Worm (Caenorhabditis elegans) whole organism, early embryonic: Measurements from ENCODE around the gene Y38H8A.4.
"Not testable (repeated sequence)": the region's sequence is repeated elsewhere in the genome, so short reads cannot be mapped to it uniquely, and the experiment has no call there.

Source experiments
- B0310.2 ChIP-seq: sonication (generic microtip); optimal IDR thresholded peaks from 2 replicates; lab custom pipeline; 2016; ENCODE audit warnings: mild to moderate bottlenecking, missing genetic modification characterization, missing compliant biosample characterization
- F13C5.2 ChIP-seq: sonication (generic microtip); optimal IDR thresholded peaks from 2 replicates; lab custom pipeline; 2017; ENCODE audit warnings: mild to moderate bottlenecking, missing genetic modification characterization, inconsistent platforms, missing compliant biosample characterization
- aly-1 ChIP-seq: sonication (generic microtip); optimal IDR thresholded peaks from 2 replicates; lab custom pipeline; 2016; ENCODE audit warnings: missing genetic modification characterization, missing compliant biosample characterization
- ama-1 ChIP-seq: fragments of 150-350 bp; optimal IDR thresholded peaks from 2 replicates; lab custom pipeline; 2014
- ceh-13 ChIP-seq: fragments of 200-800 bp; sonication (Bioruptor generic); optimal IDR thresholded peaks from 2 replicates; lab custom pipeline; 2018; ENCODE audit warnings: mild to moderate bottlenecking, missing genetic modification characterization, missing compliant biosample characterization
- ceh-36 ChIP-seq: sonication (generic microtip); optimal IDR thresholded peaks from 2 replicates; lab custom pipeline; 2016; ENCODE audit warnings: missing genetic modification characterization, inconsistent platforms, missing compliant biosample characterization
- ets-7 ChIP-seq: sonication (generic microtip); optimal IDR thresholded peaks from 2 replicates; lab custom pipeline; 2016; ENCODE audit warnings: missing genotype, missing genetic modification characterization, missing compliant biosample characterization
- flt-1 ChIP-seq: fragments of 200-800 bp; sonication (Bioruptor generic); IDR thresholded peaks from 2 replicates; pipeline ENCODE4 v1.3.6; 2022; ENCODE audit warnings: missing genetic modification characterization, missing compliant biosample characterization
- hmbx-1 ChIP-seq: sonication (generic microtip); optimal IDR thresholded peaks from 2 replicates; lab custom pipeline; 2016; ENCODE audit warnings: mild to moderate bottlenecking, missing genetic modification characterization, missing compliant biosample characterization
- hmg-4 ChIP-seq: fragments of 200-800 bp; sonication (Bioruptor generic); optimal IDR thresholded peaks from 2 replicates; lab custom pipeline; 2018; ENCODE audit warnings: mild to moderate bottlenecking, missing genetic modification characterization, missing compliant biosample characterization
- hnd-1 ChIP-seq: sonication (generic microtip); optimal IDR thresholded peaks from 2 replicates; lab custom pipeline; 2016; ENCODE audit warnings: missing genetic modification characterization, missing compliant biosample characterization
- pes-1 ChIP-seq: fragments of 200-800 bp; sonication (Bioruptor generic); IDR thresholded peaks from 2 replicates; pipeline ENCODE4 v1.3.6; 2022; ENCODE audit warnings: missing genetic modification reagents, missing genetic modification characterization, missing compliant biosample characterization
- scrt-1 ChIP-seq: fragments of 200-800 bp; sonication (Bioruptor generic); IDR thresholded peaks from 2 replicates; pipeline ENCODE4 v1.3.6; 2022; ENCODE audit warnings: missing genetic modification characterization, missing compliant biosample characterization
- sea-1 ChIP-seq: fragments of 200-800 bp; sonication (Bioruptor generic); conservative IDR thresholded peaks from 2 replicates; pipeline ENCODE4 v1.3.6; 2022; ENCODE audit warnings: missing genetic modification characterization, missing compliant biosample characterization
- tbx-11 ChIP-seq: fragments of 200-800 bp; sonication (Bioruptor generic); IDR thresholded peaks from 2 replicates; pipeline ENCODE4 v1.3.6; 2022; ENCODE audit warnings: missing genetic modification characterization, missing compliant biosample characterization
- tbx-37 ChIP-seq: fragments of 200-800 bp; sonication (Bioruptor generic); conservative IDR thresholded peaks from 2 replicates; pipeline ENCODE4 v1.3.6; 2022; ENCODE audit warnings: missing genetic modification reagents, missing genetic modification characterization, missing compliant biosample characterization
- tra-4 ChIP-seq: sonication (generic microtip); optimal IDR thresholded peaks from 2 replicates; lab custom pipeline; 2017; ENCODE audit warnings: missing genetic modification characterization, missing compliant biosample characterization

Y38H8A.4 gene

DNA sequence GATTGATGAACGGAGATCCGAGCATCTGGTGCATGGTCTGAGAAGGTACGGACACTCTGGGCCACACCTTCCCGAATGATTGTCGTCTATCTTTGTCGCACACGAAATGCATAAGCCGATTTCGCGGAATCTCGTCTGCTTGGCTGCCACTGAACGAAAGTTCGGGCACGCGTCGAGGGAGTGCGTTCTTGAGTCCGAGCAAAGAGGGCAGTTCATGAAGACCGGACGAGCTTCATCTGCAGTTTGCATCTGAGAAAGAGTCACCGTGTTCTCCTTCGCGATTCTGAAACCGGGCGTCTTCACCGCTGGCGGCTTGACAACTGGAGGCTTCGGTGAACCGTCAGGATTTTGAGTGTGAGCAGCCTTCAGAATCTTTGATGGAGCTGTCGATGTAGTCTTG is 13.9 kb downstream of the Y38H8A.4 start:
- TF ChIP-seq flt-1 (GFP tag; lab: Robert Waterston, UW) (no peak), sea-1 (no peak), scrt-1 (GFP tag; lab: Robert Waterston, UW) (0 out of 2 replicates have a peak, but pooled peaks have one; percentile 5)

ce11 chrIV:13456893-13457292 is 15.3 kb downstream of the Y38H8A.4 start:
- no peak for TF ChIP-seq ets-7 (tag; lab: Kevin White, UChicago)
- TF ChIP-seq tbx-11 = no peak
- TF ChIP-seq ceh-13 (GFP tag; lab: Kevin White, UChicago) = no peak
- TF ChIP-seq pes-1 (GFP tag; lab: Robert Waterston, UW) = no peak
- no peak for TF ChIP-seq tbx-37
- TF ChIP-seq aly-1 (tag; lab: Kevin White, UChicago) = no peak
- TF ChIP-seq ama-1 (lab: Kevin White, UChicago) = no peak
- TF ChIP-seq flt-1 (GFP tag; lab: Robert Waterston, UW) = no peak
- TF ChIP-seq sea-1 = no peak
- TF ChIP-seq tra-4 = no peak
- no peak for TF ChIP-seq scrt-1 (GFP tag; lab: Robert Waterston, UW)
- no peak for TF ChIP-seq F13C5.2
- TF ChIP-seq B0310.2 (tag; lab: Kevin White, UChicago) = no peak
- TF ChIP-seq hnd-1 (tag; lab: Kevin White, UChicago) = no peak
- no peak for TF ChIP-seq hmg-4
- no peak for TF ChIP-seq hmbx-1 (tag; lab: Kevin White, UChicago)
- TF ChIP-seq ceh-36 (tag; lab: Kevin White, UChicago) = no peak

DNA sequence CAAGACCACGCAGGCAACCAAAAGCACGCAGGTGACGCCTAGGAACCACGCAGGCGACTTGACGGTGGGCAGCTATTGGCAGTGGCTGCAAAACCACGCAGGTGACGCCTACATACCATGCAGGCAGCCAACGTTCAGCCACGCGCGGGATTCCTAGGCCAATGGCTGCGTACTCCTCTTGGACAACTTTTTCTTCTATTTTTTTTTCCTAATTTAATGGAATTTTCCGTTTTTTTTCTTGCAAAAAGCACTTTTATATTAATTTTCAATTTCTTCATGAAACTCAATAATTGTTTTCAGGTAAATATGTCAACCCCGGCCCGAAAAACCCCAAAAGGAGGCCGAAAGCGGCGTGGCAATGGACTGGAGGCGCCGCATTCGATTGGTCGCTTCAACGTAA is 17.0 kb downstream of the Y38H8A.4 start, which contains the start of gene Y38H8A.7:
TSS of gene Y38H8A.7 (plus strand) at position 301 of the 400 bp plus-strand sequence.
- not testable (repeated sequence) for TF ChIP-seq hmg-4; aly-1 (tag; lab: Kevin White, UChicago); tra-4

DNA sequence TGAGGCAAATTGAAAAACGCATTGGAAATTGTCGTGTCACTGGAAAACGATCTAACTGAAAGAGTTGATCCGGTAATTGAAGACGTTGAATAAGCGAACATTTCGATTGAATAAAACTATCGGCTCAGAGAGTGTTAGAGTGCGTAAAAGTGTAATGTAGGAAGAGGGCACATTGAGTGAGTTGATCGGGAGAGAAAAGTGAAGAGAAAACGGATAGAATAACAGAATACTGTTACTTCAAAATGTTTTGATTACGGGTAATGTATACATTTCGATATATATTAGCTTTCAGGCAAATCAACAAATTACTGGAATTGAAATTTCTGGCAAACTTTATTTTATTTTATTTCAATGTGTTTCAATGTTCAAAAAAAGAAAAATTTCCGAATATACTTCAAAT is 17.5 kb downstream of the Y38H8A.4 start, which contains the start of gene uso-1:
TSS of gene uso-1 (minus strand) at position 101 of the 400 bp plus-strand sequence.
- no peak for TF ChIP-seq tra-4
- no peak for TF ChIP-seq ceh-36 (tag; lab: Kevin White, UChicago)
- no peak for TF ChIP-seq B0310.2 (tag; lab: Kevin White, UChicago)
- no peak for TF ChIP-seq ceh-13 (GFP tag; lab: Kevin White, UChicago)
- TF ChIP-seq ets-7 (tag; lab: Kevin White, UChicago) = no peak
- no peak for TF ChIP-seq hmg-4
- TF ChIP-seq sea-1 = no peak
- no peak for TF ChIP-seq tbx-11
- TF ChIP-seq F13C5.2 = no peak
- TF ChIP-seq ama-1 (lab: Kevin White, UChicago) = no peak

ce11 chrIV:13453509-13453908 is 18.7 kb downstream of the Y38H8A.4 start:
- TF ChIP-seq ceh-13 (GFP tag; lab: Kevin White, UChicago) (no peak), tbx-37 (no peak), B0310.2 (tag; lab: Kevin White, UChicago) (no peak), ets-7 (tag; lab: Kevin White, UChicago) (no peak), ama-1 (lab: Kevin White, UChicago) (no peak), tbx-11 (no peak), sea-1 (no peak), tra-4 (no peak), hmg-4 (no peak), F13C5.2 (no peak), aly-1 (tag; lab: Kevin White, UChicago) (no peak), hmbx-1 (tag; lab: Kevin White, UChicago) (no peak), flt-1 (GFP tag; lab: Robert Waterston, UW) (no peak), hnd-1 (tag; lab: Kevin White, UChicago) (no peak), pes-1 (GFP tag; lab: Robert Waterston, UW) (no peak)

- TF ChIP-seq pes-1 (GFP tag; lab: Robert Waterston, UW) (0 out of 2 replicates have a peak, but pooled peaks have one; percentile 11), ceh-13 (GFP tag; lab: Kevin White, UChicago) (no peak)
These were observed 21.4 kb downstream of the Y38H8A.4 start for ce11 chrIV:13450740-13451139.

DNA sequence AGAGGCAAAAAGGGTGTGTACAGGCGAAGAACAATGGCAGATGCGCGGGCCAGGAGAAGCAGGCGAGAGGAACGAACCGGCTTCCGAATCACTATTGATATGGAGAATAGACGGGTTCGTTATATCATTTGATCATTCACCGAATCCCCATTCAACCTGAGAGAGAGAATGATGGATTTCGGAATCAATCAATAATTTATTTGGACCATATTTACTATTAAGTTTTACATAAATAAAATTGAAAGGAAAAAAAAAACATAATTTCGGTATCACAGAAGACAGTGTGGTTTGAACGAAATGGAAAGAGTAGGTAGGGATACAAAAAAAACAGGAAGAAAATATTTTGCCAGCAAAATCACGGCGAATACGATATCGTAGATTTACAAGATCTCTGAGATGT is 26.9 kb downstream of the Y38H8A.4 start, which contains the start of gene mam-3:
TSS of gene mam-3 (minus strand) at position 101 of the 400 bp plus-strand sequence.
- TF ChIP-seq tbx-37 = no peak
- TF ChIP-seq B0310.2 (tag; lab: Kevin White, UChicago) = no peak
- no peak for TF ChIP-seq hnd-1 (tag; lab: Kevin White, UChicago)
- no peak for TF ChIP-seq hmbx-1 (tag; lab: Kevin White, UChicago)

- TF ChIP-seq pes-1 (GFP tag; lab: Robert Waterston, UW) = 0 out of 2 replicates have a peak, but pooled peaks have one; percentile 35
These were observed 28.6 kb downstream of the Y38H8A.4 start for ce11 chrIV:13443543-13443942.

- not testable (repeated sequence) for TF ChIP-seq ceh-36 (tag; lab: Kevin White, UChicago); ceh-13 (GFP tag; lab: Kevin White, UChicago); pes-1 (GFP tag; lab: Robert Waterston, UW)
These were observed 38.3 kb downstream of the Y38H8A.4 start, which contains the start of gene K09B11.5 for ce11 chrIV:13433904-13434303. Gene K09B11.5 (minus strand): TSS chrIV:13434004.
